Worm (Caenorhabditis elegans) whole organism, young adult: ENCODE measurements around the gene F21G4.1.

Experiments used
- C06A6.2 ChIP-seq: fragments of 200-800 bp; sonication (Bioruptor generic); conservative IDR thresholded peaks from 2 replicates; pipeline ENCODE4 v1.3.6; 2022; ENCODE audit warnings: missing genetic modification characterization, missing compliant biosample characterization
- F33H1.4 ChIP-seq: fragments of 200-800 bp; sonication (Bioruptor generic); IDR thresholded peaks from 2 replicates; pipeline ENCODE4 v1.3.6; 2022; ENCODE audit warnings: missing genetic modification reagents, missing genetic modification characterization, missing compliant biosample characterization
- F55B11.4 ChIP-seq: sonication (generic microtip); optimal IDR thresholded peaks from 2 replicates; lab custom pipeline; 2016; ENCODE audit warnings: missing compliant biosample characterization, missing genetic modification characterization, borderline replicate concordance; ENCODE audit not compliant: insufficient read depth
- F57A8.1 ChIP-seq: fragments of 200-800 bp; sonication (Bioruptor generic); optimal IDR thresholded peaks from 2 replicates; lab custom pipeline; 2018; ENCODE audit warnings: mild to moderate bottlenecking, missing genetic modification characterization, moderate library complexity, missing compliant biosample characterization
- Y53G8AR.9 ChIP-seq: fragments of 200-800 bp; sonication (Bioruptor generic); conservative IDR thresholded peaks from 2 replicates; pipeline ENCODE4 v1.3.6; 2022; ENCODE audit warnings: missing genetic modification reagents, missing genetic modification characterization, missing compliant biosample characterization
- Y67H2A.10 ChIP-seq: fragments of 200-800 bp; sonication (Bioruptor generic); conservative IDR thresholded peaks from 2 replicates; pipeline ENCODE4 v1.3.6; 2022; ENCODE audit warnings: missing genetic modification reagents, missing genetic modification characterization, missing compliant biosample characterization
- akir-1 ChIP-seq: fragments of 200-800 bp; sonication (Bioruptor generic); optimal IDR thresholded peaks from 2 replicates; lab custom pipeline; 2018; ENCODE audit warnings: mild to moderate bottlenecking, missing genetic modification characterization, moderate library complexity, missing compliant biosample characterization
- aptf-2 ChIP-seq: fragments of 200-800 bp; sonication (Bioruptor generic); conservative IDR thresholded peaks from 2 replicates; pipeline ENCODE4 v1.3.6; 2022; ENCODE audit warnings: missing genetic modification reagents, missing genetic modification characterization, missing compliant biosample characterization
- aptf-3 ChIP-seq: fragments of 200-800 bp; sonication (Bioruptor generic); IDR thresholded peaks from 2 replicates; pipeline ENCODE4 v1.3.6; 2022; ENCODE audit warnings: missing genetic modification characterization, missing compliant biosample characterization
- athp-1 ChIP-seq: sonication (generic microtip); optimal IDR thresholded peaks from 2 replicates; lab custom pipeline; 2017; ENCODE audit warnings: mild to moderate bottlenecking, missing genetic modification characterization, missing compliant biosample characterization
- bed-1 ChIP-seq: fragments of 200-800 bp; sonication (Bioruptor generic); IDR thresholded peaks from 2 replicates; pipeline ENCODE4 v1.3.6; 2022; ENCODE audit warnings: missing genetic modification reagents, missing genetic modification characterization, missing compliant biosample characterization
- cebp-1 ChIP-seq, 2 experiments: fragments of 200-800 bp in 1 of 2; sonication (Bioruptor generic) in 1 of 2; sonication (generic microtip) in 1 of 2; IDR thresholded peaks in 1 of 2; optimal IDR thresholded peaks in 1 of 2; 2 replicates each; pipeline versions ENCODE4 v1.3.6 to Lab custom; 2017 to 2022; ENCODE audit warnings: missing compliant biosample characterization in 2 of 2, missing genetic modification characterization in 2 of 2, mild to moderate bottlenecking in 1 of 2, missing genetic modification reagents in 1 of 2, moderate library complexity in 1 of 2
- ceh-40 ChIP-seq: fragments of 200-800 bp; sonication (Bioruptor generic); IDR thresholded peaks from 2 replicates; pipeline ENCODE4 v1.3.6; 2022; ENCODE audit warnings: missing genetic modification characterization, missing compliant biosample characterization
- ceh-79 ChIP-seq: sonication (generic microtip); optimal IDR thresholded peaks from 2 replicates; lab custom pipeline; 2017; ENCODE audit warnings: mild to moderate bottlenecking, missing genetic modification characterization, missing compliant biosample characterization
- ceh-91 ChIP-seq: fragments of 200-800 bp; sonication (Bioruptor generic); IDR thresholded peaks from 2 replicates; pipeline ENCODE4 v1.3.6; 2022; ENCODE audit warnings: missing genetic modification reagents, missing genetic modification characterization, missing compliant biosample characterization
- chd-7 ChIP-seq: sonication (generic microtip); optimal IDR thresholded peaks from 2 replicates; lab custom pipeline; 2016; ENCODE audit warnings: mild to moderate bottlenecking, missing genetic modification characterization, moderate library complexity, missing compliant biosample characterization
- die-1 ChIP-seq: sonication (generic microtip); optimal IDR thresholded peaks from 2 replicates; lab custom pipeline; 2016; ENCODE audit warnings: missing genotype, mild to moderate bottlenecking, missing genetic modification characterization, missing compliant biosample characterization
- dpff-1 ChIP-seq: sonication (generic microtip); optimal IDR thresholded peaks from 2 replicates; lab custom pipeline; 2017; ENCODE audit warnings: mild to moderate bottlenecking, missing genetic modification characterization, missing compliant biosample characterization
- dpl-1 ChIP-seq: fragments of 150-350 bp; optimal IDR thresholded peaks from 2 replicates; lab custom pipeline; 2014; ENCODE audit warnings: missing biosample characterization, missing genetic modification reagents, missing genetic modification characterization
- egl-44 ChIP-seq: fragments of 200-800 bp; sonication (Bioruptor generic); IDR thresholded peaks from 2 replicates; pipeline ENCODE4 v1.3.6; 2022; ENCODE audit warnings: missing genetic modification reagents, missing genetic modification characterization, missing compliant biosample characterization
- ekl-4 ChIP-seq: fragments of 200-800 bp; sonication (Bioruptor generic); IDR thresholded peaks from 2 replicates; pipeline ENCODE4 v1.3.6; 2022; ENCODE audit warnings: missing genetic modification reagents, missing genetic modification characterization, missing compliant biosample characterization
- gei-17 ChIP-seq: fragments of 200-800 bp; sonication (Bioruptor generic); optimal IDR thresholded peaks from 2 replicates; lab custom pipeline; 2018; ENCODE audit warnings: mild to moderate bottlenecking, missing genetic modification characterization, missing compliant biosample characterization
- him-1 ChIP-seq: sonication (generic microtip); optimal IDR thresholded peaks from 2 replicates; lab custom pipeline; 2016; ENCODE audit warnings: missing genotype, missing genetic modification reagents, missing genetic modification characterization, missing compliant biosample characterization
- hmg-1.2 ChIP-seq: fragments of 200-800 bp; sonication (Bioruptor generic); IDR thresholded peaks from 2 replicates; pipeline ENCODE4 v1.3.6; 2022; ENCODE audit warnings: missing genetic modification reagents, missing genetic modification characterization, missing compliant biosample characterization
- hrde-1 ChIP-seq: sonication (generic microtip); optimal IDR thresholded peaks from 2 replicates; lab custom pipeline; 2016; ENCODE audit warnings: missing genetic modification characterization, mild to moderate bottlenecking, missing compliant biosample characterization, moderate library complexity, missing genotype, missing genetic modification reagents, borderline replicate concordance
- lag-1 ChIP-seq: fragments of 200-800 bp; sonication (Bioruptor generic); IDR thresholded peaks from 2 replicates; pipeline ENCODE4 v1.3.6; 2022; ENCODE audit warnings: missing genetic modification reagents, missing genetic modification characterization, missing compliant biosample characterization
- lin-40 ChIP-seq: sonication (generic microtip); optimal IDR thresholded peaks from 2 replicates; lab custom pipeline; 2016; ENCODE audit warnings: missing genetic modification characterization, mild to moderate bottlenecking, missing compliant biosample characterization, missing genotype, missing genetic modification reagents
- lir-1 ChIP-seq: fragments of 200-800 bp; sonication (Bioruptor generic); conservative IDR thresholded peaks from 2 replicates; pipeline ENCODE4 v1.3.6; 2022; ENCODE audit warnings: missing genetic modification reagents, missing genetic modification characterization, missing compliant biosample characterization
- madf-8 ChIP-seq: fragments of 200-800 bp; sonication (Bioruptor generic); conservative IDR thresholded peaks from 2 replicates; pipeline ENCODE4 v1.3.6; 2022; ENCODE audit warnings: missing genetic modification reagents, missing genetic modification characterization, missing compliant biosample characterization
- mcd-1 ChIP-seq: fragments of 200-800 bp; sonication (Bioruptor generic); IDR thresholded peaks from 2 replicates; pipeline ENCODE4 v1.3.6; 2022; ENCODE audit warnings: missing genetic modification reagents, missing genetic modification characterization, missing compliant biosample characterization
- mel-28 ChIP-seq: sonication (generic microtip); optimal IDR thresholded peaks from 2 replicates; lab custom pipeline; 2016; ENCODE audit warnings: borderline replicate concordance, mild to moderate bottlenecking, missing genetic modification characterization, missing compliant biosample characterization
- mes-4 ChIP-seq: sonication (generic microtip); optimal IDR thresholded peaks from 2 replicates; lab custom pipeline; 2016; ENCODE audit warnings: missing genotype, missing genetic modification characterization, missing compliant biosample characterization
- nhr-27 ChIP-seq: fragments of 200-800 bp; sonication (Bioruptor generic); optimal IDR thresholded peaks from 2 replicates; lab custom pipeline; 2018; ENCODE audit warnings: mild to moderate bottlenecking, missing genetic modification characterization, moderate library complexity, missing compliant biosample characterization
- nhr-80 ChIP-seq: sonication (generic microtip); optimal IDR thresholded peaks from 2 replicates; lab custom pipeline; 2016; ENCODE audit warnings: missing genetic modification characterization, missing compliant biosample characterization
- nhr-90 ChIP-seq: sonication (generic microtip); optimal IDR thresholded peaks from 2 replicates; lab custom pipeline; 2016; ENCODE audit warnings: missing genotype, mild to moderate bottlenecking, missing genetic modification characterization, missing compliant biosample characterization
- rcor-1 ChIP-seq: fragments of 200-800 bp; sonication (Bioruptor generic); IDR thresholded peaks from 2 replicates; pipeline ENCODE4 v1.3.6; 2022; ENCODE audit warnings: missing genetic modification reagents, missing genetic modification characterization, missing compliant biosample characterization
- snpc-4 ChIP-seq, 5 experiments: fragments of 150-350 bp in 1 of 5; sonication (generic microtip) in 4 of 5; optimal IDR thresholded peaks; 2 replicates each; lab custom pipeline; 2014 to 2018; ENCODE audit warnings: missing genetic modification characterization in 5 of 5, missing biosample characterization in 3 of 5, antibody characterized with exemption in 2 of 5, mild to moderate bottlenecking in 2 of 5, missing compliant biosample characterization in 2 of 5, missing genotype in 2 of 5, moderate library complexity in 2 of 5, missing genetic modification reagents in 1 of 5
- somi-1 ChIP-seq: fragments of 200-800 bp; sonication (Bioruptor generic); optimal IDR thresholded peaks from 2 replicates; lab custom pipeline; 2018; ENCODE audit warnings: mild to moderate bottlenecking, missing genetic modification characterization, missing compliant biosample characterization
- sptf-2 ChIP-seq: fragments of 200-800 bp; sonication (Bioruptor generic); optimal IDR thresholded peaks from 2 replicates; lab custom pipeline; 2018; ENCODE audit warnings: mild to moderate bottlenecking, missing genetic modification characterization, missing compliant biosample characterization
- tbx-9 ChIP-seq: sonication (generic microtip); optimal IDR thresholded peaks from 2 replicates; lab custom pipeline; 2016; ENCODE audit warnings: borderline replicate concordance, missing genetic modification characterization, inconsistent platforms, missing compliant biosample characterization
- xnd-1 ChIP-seq: sonication (generic microtip); optimal IDR thresholded peaks from 2 replicates; lab custom pipeline; 2016; ENCODE audit warnings: missing genotype, missing genetic modification reagents, missing genetic modification characterization, missing compliant biosample characterization
- ztf-26 ChIP-seq: sonication (generic microtip); optimal IDR thresholded peaks from 2 replicates; lab custom pipeline; 2017; ENCODE audit warnings: missing genetic modification characterization, missing compliant biosample characterization

The F21G4.1 gene

ce11 chrX:9934009-9934323 is 41.8 kb upstream of the F21G4.1 start:
- TF ChIP-seq cebp-1 (GFP tag; IDR thresholded peaks at IDR 0.05; lab: Robert Waterston, UW) (no peak), cebp-1 (tag; optimal IDR thresholded peaks at IDR 0.05; lab: Kevin White, UChicago) (no peak), athp-1 (tag; lab: Kevin White, UChicago) (no peak), sptf-2 (GFP tag; lab: Kevin White, UChicago) (no peak), nhr-80 (tag; lab: Kevin White, UChicago) (peak; percentile 31)

- no peak for TF ChIP-seq him-1 (tag; lab: Kevin White, UChicago)
- no peak for TF ChIP-seq ztf-26
- TF ChIP-seq nhr-80 (tag; lab: Kevin White, UChicago): no peak
- no peak for TF ChIP-seq lin-40 (tag; lab: Kevin White, UChicago)
- no peak for TF ChIP-seq hrde-1 (tag; lab: Kevin White, UChicago)
- no peak for TF ChIP-seq ekl-4 (GFP tag; lab: Robert Waterston, UW)
- no peak for TF ChIP-seq madf-8 (GFP tag; lab: Robert Waterston, UW)
- TF ChIP-seq F55B11.4 (tag; lab: Kevin White, UChicago): no peak
- no peak for TF ChIP-seq mes-4 (tag; lab: Kevin White, UChicago)
- no peak for TF ChIP-seq tbx-9
- TF ChIP-seq akir-1 (GFP tag; lab: Kevin White, UChicago): no peak
- no peak for TF ChIP-seq mcd-1 (GFP tag; lab: Robert Waterston, UW)
- no peak for TF ChIP-seq hmg-1.2
- TF ChIP-seq, all 124 proteins: peak for 0
Measured at ce11 chrX:9933291-9934008, 41.3 kb upstream of the F21G4.1 start.

ce11 chrX:9932226-9932773 is 40.2 kb upstream of the F21G4.1 start, which contains the start of gene tsp-21:
Gene tsp-21 (plus strand): TSS chrX:9932371.
- TF ChIP-seq lin-40 (tag; lab: Kevin White, UChicago) (peak; percentile 69), Y53G8AR.9 (no peak), mel-28 (tag; lab: Kevin White, UChicago) (no peak), rcor-1 (GFP tag; lab: Robert Waterston, UW) (peak; percentile 31; the same call in 1 of the 2 replicates), lag-1 (GFP tag; lab: Robert Waterston, UW) (no peak), nhr-90 (peak; percentile 45), C06A6.2 (0 out of 2 replicates have a peak, but pooled peaks have one; percentile 33), dpff-1 (tag; lab: Kevin White, UChicago) (no peak), mcd-1 (GFP tag; lab: Robert Waterston, UW) (peak; percentile 53; the same call in 1 of the 2 replicates), xnd-1 (tag; lab: Kevin White, UChicago) (no peak), aptf-3 (GFP tag; lab: Robert Waterston, UW) (no peak), F33H1.4 (GFP tag; lab: Robert Waterston, UW) (no peak), die-1 (tag; lab: Kevin White, UChicago) (peak; percentile 11), dpl-1 (GFP tag; lab: Kevin White, UChicago) (no peak), hmg-1.2 (peak; percentile 74; the same call in 1 of the 2 replicates), ceh-40 (no peak), Y67H2A.10 (GFP tag; lab: Robert Waterston, UW) (no peak), somi-1 (GFP tag; lab: Kevin White, UChicago) (peak; percentile 11), chd-7 (tag; lab: Kevin White, UChicago) (no peak), tbx-9 (no peak), F57A8.1 (GFP tag; lab: Kevin White, UChicago) (peak; percentile 27), F55B11.4 (tag; lab: Kevin White, UChicago) (no peak), egl-44 (GFP tag; lab: Robert Waterston, UW) (no peak), snpc-4 (GFP tag; optimal IDR thresholded peaks at IDR 0.05; lab: Kevin White, UChicago) (no peak), snpc-4 (tag; optimal IDR thresholded peaks at IDR 0.05; lab: Kevin White, UChicago) (peak in 3 of 4 experiments; percentile 8 to 47 (median 40)), nhr-27 (no peak), bed-1 (GFP tag; lab: Robert Waterston, UW) (no peak), lir-1 (peak; percentile 92), gei-17 (GFP tag; lab: Kevin White, UChicago) (peak; percentile 77), aptf-2 (GFP tag; lab: Robert Waterston, UW) (no peak), ceh-79 (tag; lab: Kevin White, UChicago) (no peak), ceh-91 (GFP tag; lab: Robert Waterston, UW) (no peak)
